Worm (Caenorhabditis elegans) whole organism, L4 larva: ENCODE measurements around the gene txt-18.

Experiments
- F10B5.3 ChIP-seq: sonication (generic microtip); optimal IDR thresholded peaks from 2 replicates; lab custom pipeline; 2016; ENCODE audit warnings: mild to moderate bottlenecking, missing genetic modification characterization, missing compliant biosample characterization
- F49E8.2 ChIP-seq: sonication (generic microtip); optimal IDR thresholded peaks from 2 replicates; lab custom pipeline; 2016; ENCODE audit warnings: missing compliant biosample characterization, mild to moderate bottlenecking, missing genetic modification characterization, borderline replicate concordance
- lsy-2 ChIP-seq, 2 experiments: fragments of 150-350 bp in 1 of 2; sonication (generic microtip) in 1 of 2; optimal IDR thresholded peaks; 2 replicates each; lab custom pipeline; 2014 to 2017; ENCODE audit warnings: missing biosample characterization in 2 of 2, missing genetic modification characterization in 2 of 2
- mes-2 ChIP-seq: sonication (generic microtip); optimal IDR thresholded peaks from 2 replicates; lab custom pipeline; 2016; ENCODE audit warnings: missing genotype, mild to moderate bottlenecking, missing genetic modification characterization, missing compliant biosample characterization; ENCODE audit not compliant: poor library complexity, severe bottlenecking
- nhr-76 ChIP-seq: fragments of 150-350 bp; optimal IDR thresholded peaks from 2 replicates; lab custom pipeline; 2014; ENCODE audit warnings: missing biosample characterization, missing genetic modification characterization
- tag-97 ChIP-seq: fragments of 200-800 bp; sonication (Bioruptor generic); IDR thresholded peaks from 2 replicates; pipeline ENCODE4 v1.3.6; 2022; ENCODE audit warnings: missing genetic modification characterization, missing compliant biosample characterization
- tra-1 ChIP-seq: fragments of 200-800 bp; sonication (Bioruptor generic); IDR thresholded peaks from 2 replicates; pipeline ENCODE4 v1.3.6; 2022; ENCODE audit warnings: missing genetic modification reagents, missing genetic modification characterization, missing compliant biosample characterization
- ztf-11 ChIP-seq: fragments of 150-350 bp; optimal IDR thresholded peaks from 2 replicates; lab custom pipeline; 2014; ENCODE audit warnings: missing biosample characterization, missing genetic modification characterization

DNA sequence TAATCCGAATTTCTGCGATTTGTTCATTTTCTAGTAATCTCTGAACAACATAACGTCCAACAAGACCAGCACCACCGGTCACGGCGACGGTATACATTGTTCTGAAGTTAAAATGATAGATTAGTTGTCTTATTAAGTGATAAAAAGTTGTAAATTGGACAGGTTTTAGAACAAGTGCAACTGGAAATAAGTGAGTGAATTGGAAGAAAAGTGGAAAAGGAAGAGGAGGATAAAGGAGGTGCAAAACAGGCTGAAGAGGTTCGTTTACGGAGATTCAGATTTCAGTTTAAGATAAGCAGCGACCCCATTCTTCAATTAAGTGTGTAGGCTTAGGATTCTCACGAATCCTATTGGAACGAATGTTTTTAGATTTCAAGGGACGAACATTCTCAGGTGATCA, 15.0 kb downstream of the txt-18 start, which contains the start of gene C32D5.12:
- TF ChIP-seq F10B5.3 (no peak), tra-1 (GFP tag; lab: Robert Waterston, UW) (no peak), tag-97 (GFP tag; lab: Robert Waterston, UW) (no peak), mes-2 (tag; lab: Kevin White, UChicago) (no peak), ztf-11 (tag; lab: Kevin White, UChicago) (no peak), F49E8.2 (tag; lab: Kevin White, UChicago) (no peak), lsy-2 (tag; optimal IDR thresholded peaks at IDR 0.05; lab: Kevin White, UChicago) (no peak), nhr-76 (tag; lab: Kevin White, UChicago) (no peak)
